Worm (Caenorhabditis elegans): ENCODE data around the gene acp-3.

DNA sequence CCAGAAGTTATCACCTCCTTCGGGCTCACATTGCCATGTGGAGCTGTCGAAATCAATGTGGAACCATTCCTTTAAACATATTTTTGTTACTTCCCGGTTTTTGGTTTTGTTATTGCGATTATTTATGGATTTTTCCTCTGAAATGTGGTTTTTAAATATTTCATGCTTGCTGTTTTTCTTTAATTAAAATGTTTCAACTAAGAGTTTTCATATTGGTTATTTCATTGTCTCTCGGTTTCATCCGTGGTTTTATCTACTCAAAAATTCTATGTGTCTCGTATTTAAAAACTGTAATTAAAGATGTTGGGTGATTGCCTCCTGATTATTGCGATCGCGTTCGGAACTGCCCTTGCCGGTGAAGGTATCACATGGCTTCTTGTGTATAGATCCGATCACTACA is 29.9 kb upstream of the acp-3 start, which contains the start of gene F22B5.10:
- no peak for TF ChIP-seq tbx-37 (GFP tag; conservative IDR thresholded peaks at IDR 0.05)
- no peak for TF ChIP-seq tra-4 (tag; optimal IDR thresholded peaks at IDR 0.05)
- TF ChIP-seq ama-1 (optimal IDR thresholded peaks at IDR 0.05) = no peak

Measured in whole organism, early embryonic.